Worm (Caenorhabditis elegans): ENCODE measurements around the gene F07E5.9.

- TF ChIP-seq nhr-12 (tag; optimal IDR thresholded peaks at IDR 0.05) (no peak), unc-62 (GFP tag; optimal IDR thresholded peaks at IDR 0.05) (no peak), nhr-237 (tag; optimal IDR thresholded peaks at IDR 0.05) (no peak), hlh-1 (tag; optimal IDR thresholded peaks at IDR 0.05) (no peak), elt-3 (tag; optimal IDR thresholded peaks at IDR 0.05) (no peak), mab-5 (tag; optimal IDR thresholded peaks at IDR 0.05) (no peak)
Measured at ce11 chrII:2063989-2064388, 16.3 kb downstream of the F07E5.9 start, which contains the start of gene F07E5.13.

Measured in whole organism, mixed stage, embryonic.